Fruit fly (Drosophila melanogaster) whole organism, embryonic: ENCODE results near the gene cni.

ENCODE experiments used
- Abd-B ChIP-seq: fragments of 200-800 bp; sonication (Bioruptor generic); optimal IDR thresholded peaks from 2 replicates; lab custom pipeline; 2018; ENCODE audit warnings: missing biosample characterization, mild to moderate bottlenecking, missing genetic modification characterization, moderate library complexity
- Asciz ChIP-seq: fragments of 200-800 bp; sonication (Bioruptor generic); optimal IDR thresholded peaks from 2 replicates; lab custom pipeline; 2017; ENCODE audit warnings: missing biosample characterization, mild to moderate bottlenecking, missing genetic modification characterization, missing genetic modification reagents
- CG1024 ChIP-seq: fragments of 200-800 bp; sonication (Bioruptor generic); IDR thresholded peaks from 2 replicates; pipeline ENCODE4 v1.3.6; 2022; ENCODE audit warnings: missing biosample characterization, missing genetic modification characterization
- CG10654 ChIP-seq: fragments of 200-800 bp; sonication (Bioruptor generic); optimal IDR thresholded peaks from 2 replicates; lab custom pipeline; 2016; ENCODE audit warnings: missing biosample characterization, missing genetic modification characterization
- CG12071 ChIP-seq: fragments of 200-800 bp; sonication (Bioruptor generic); optimal IDR thresholded peaks from 3 replicates; lab custom pipeline; 2018; ENCODE audit warnings: missing biosample characterization, mild to moderate bottlenecking, missing genetic modification characterization
- CG12744 ChIP-seq: fragments of 200-800 bp; sonication (Bioruptor generic); optimal IDR thresholded peaks from 2 replicates; lab custom pipeline; 2016; ENCODE audit warnings: missing biosample characterization, missing genetic modification characterization
- CG15696 ChIP-seq: fragments of 200-800 bp; sonication (Bioruptor generic); optimal IDR thresholded peaks from 2 replicates; lab custom pipeline; 2019; ENCODE audit warnings: missing biosample characterization, mild to moderate bottlenecking, missing genetic modification characterization, moderate library complexity
- CG16813 ChIP-seq: fragments of 200-800 bp; sonication (Bioruptor generic); IDR thresholded peaks from 3 replicates; pipeline ENCODE4 v1.3.6; 2022; ENCODE audit warnings: missing biosample characterization, missing genetic modification characterization; ENCODE audit not compliant: partially characterized antibody
- CG17359 ChIP-seq: fragments of 200-800 bp; sonication (Bioruptor generic); optimal IDR thresholded peaks from 3 replicates; lab custom pipeline; 2018; ENCODE audit warnings: missing biosample characterization, mild to moderate bottlenecking, missing genetic modification characterization, moderate library complexity
- CG17385 ChIP-seq: fragments of 200-800 bp; sonication (Bioruptor generic); optimal IDR thresholded peaks from 3 replicates; lab custom pipeline; 2018; ENCODE audit warnings: missing biosample characterization, mild to moderate bottlenecking, missing genetic modification characterization
- CG1832 ChIP-seq: fragments of 200-800 bp; sonication (Bioruptor generic); optimal IDR thresholded peaks from 2 replicates; lab custom pipeline; 2017; ENCODE audit warnings: missing biosample characterization, mild to moderate bottlenecking, missing genetic modification characterization, inconsistent platforms
- CG2120 ChIP-seq: fragments of 200-800 bp; sonication (Bioruptor generic); optimal IDR thresholded peaks from 3 replicates; lab custom pipeline; 2016; ENCODE audit warnings: missing biosample characterization, missing genetic modification characterization
- CG2678 ChIP-seq: fragments of 200-800 bp; sonication (Bioruptor generic); optimal IDR thresholded peaks from 3 replicates; lab custom pipeline; 2019; ENCODE audit warnings: missing biosample characterization, mild to moderate bottlenecking, missing genetic modification characterization, moderate library complexity
- CG2875 ChIP-seq: fragments of 200-800 bp; sonication (Bioruptor generic); optimal IDR thresholded peaks from 2 replicates; lab custom pipeline; 2017; ENCODE audit warnings: missing biosample characterization, mild to moderate bottlenecking, missing genetic modification characterization, missing genetic modification reagents
- CG31365 ChIP-seq: fragments of 200-800 bp; sonication (Bioruptor generic); optimal IDR thresholded peaks from 2 replicates; lab custom pipeline; 2018; ENCODE audit warnings: missing biosample characterization, mild to moderate bottlenecking, missing genetic modification characterization
- CG32532 ChIP-seq: fragments of 200-800 bp; sonication (Bioruptor generic); IDR thresholded peaks from 2 replicates; pipeline ENCODE4 v1.3.6; 2022; ENCODE audit warnings: missing biosample characterization, missing genetic modification characterization
- CG3281 ChIP-seq: fragments of 200-800 bp; sonication (Bioruptor generic); optimal IDR thresholded peaks from 3 replicates; lab custom pipeline; 2017; ENCODE audit warnings: missing biosample characterization, mild to moderate bottlenecking, missing genetic modification characterization
- CG34376 ChIP-seq: fragments of 200-800 bp; sonication (Bioruptor generic); optimal IDR thresholded peaks from 2 replicates; lab custom pipeline; 2018; ENCODE audit warnings: missing biosample characterization, mild to moderate bottlenecking, missing genetic modification characterization
- CG4282 ChIP-seq: fragments of 200-800 bp; sonication (Bioruptor generic); optimal IDR thresholded peaks from 2 replicates; lab custom pipeline; 2016; ENCODE audit warnings: missing biosample characterization, missing genetic modification characterization
- CG6813 ChIP-seq: fragments of 200-800 bp; sonication (Bioruptor generic); optimal IDR thresholded peaks from 2 replicates; lab custom pipeline; 2017; ENCODE audit warnings: missing biosample characterization, missing genetic modification characterization, mild to moderate bottlenecking, moderate library complexity, missing genetic modification reagents
- CG7839 ChIP-seq: fragments of 200-800 bp; sonication (Bioruptor generic); optimal IDR thresholded peaks from 3 replicates; lab custom pipeline; 2018; ENCODE audit warnings: missing biosample characterization, mild to moderate bottlenecking, missing genetic modification characterization, moderate library complexity
- CG7928 ChIP-seq: fragments of 200-800 bp; sonication (Bioruptor generic); optimal IDR thresholded peaks from 2 replicates; lab custom pipeline; 2017; ENCODE audit warnings: missing biosample characterization, mild to moderate bottlenecking, missing genetic modification characterization
- CG8478 ChIP-seq: fragments of >200 bp; optimal IDR thresholded peaks from 2 replicates; lab custom pipeline; 2018
- CHES-1-like ChIP-seq: fragments of 200-800 bp; sonication (Bioruptor generic); optimal IDR thresholded peaks from 2 replicates; lab custom pipeline; 2016; ENCODE audit warnings: missing biosample characterization, missing genetic modification characterization
- Dad ChIP-seq: fragments of 200-800 bp; sonication (Bioruptor generic); optimal IDR thresholded peaks from 3 replicates; lab custom pipeline; 2016; ENCODE audit warnings: missing biosample characterization, missing genetic modification characterization
- Dek ChIP-seq: fragments of 200-800 bp; sonication (Bioruptor generic); optimal IDR thresholded peaks from 3 replicates; lab custom pipeline; 2019; ENCODE audit warnings: missing biosample characterization, mild to moderate bottlenecking, missing genetic modification characterization, moderate library complexity
- Ets97D ChIP-seq: fragments of 200-800 bp; sonication (Bioruptor generic); optimal IDR thresholded peaks from 3 replicates; lab custom pipeline; 2016; ENCODE audit warnings: missing biosample characterization, missing genetic modification characterization
- Hmx ChIP-seq: fragments of 200-800 bp; sonication (Bioruptor generic); optimal IDR thresholded peaks from 2 replicates; lab custom pipeline; 2016; ENCODE audit warnings: missing biosample characterization, missing genetic modification characterization
- Oli ChIP-seq: fragments of 200-800 bp; sonication (Bioruptor generic); optimal IDR thresholded peaks from 2 replicates; lab custom pipeline; 2018; ENCODE audit warnings: missing biosample characterization, mild to moderate bottlenecking, missing genetic modification characterization, moderate library complexity
- PHDP ChIP-seq: fragments of 200-800 bp; sonication (Bioruptor generic); optimal IDR thresholded peaks from 3 replicates; lab custom pipeline; 2018; ENCODE audit warnings: missing biosample characterization, mild to moderate bottlenecking, missing genetic modification characterization, moderate library complexity
- Ssrp ChIP-seq: fragments of 200-800 bp; sonication (Bioruptor generic); optimal IDR thresholded peaks from 2 replicates; lab custom pipeline; 2018; ENCODE audit warnings: missing biosample characterization, mild to moderate bottlenecking, missing genetic modification characterization, moderate library complexity
- Taf1 ChIP-seq: fragments of 200-800 bp; sonication (Bioruptor generic); IDR thresholded peaks from 2 replicates; pipeline ENCODE4 v1.3.6; 2022; ENCODE audit warnings: missing biosample characterization, missing genetic modification characterization
- Trl ChIP-seq, 3 experiments: fragments of >200 bp in 2 of 3; fragments of 200-800 bp in 1 of 3; sonication (Bioruptor generic) in 1 of 3; optimal IDR thresholded peaks; 2 replicates in 1 of 3; 3 replicates in 2 of 3; lab custom pipeline; 2016 to 2017; ENCODE audit warnings: missing biosample characterization in 1 of 3, missing genetic modification characterization in 1 of 3
- Xbp1 ChIP-seq: fragments of 200-800 bp; sonication (Bioruptor generic); optimal IDR thresholded peaks from 3 replicates; lab custom pipeline; 2016; ENCODE audit warnings: missing biosample characterization, mild to moderate bottlenecking, missing genetic modification characterization
- ase ChIP-seq: fragments of 200-800 bp; sonication (Bioruptor generic); IDR thresholded peaks from 3 replicates; pipeline ENCODE4 v1.3.6; 2022; ENCODE audit warnings: missing biosample characterization, missing genetic modification characterization
- br ChIP-seq: fragments of >200 bp; optimal IDR thresholded peaks from 2 replicates; lab custom pipeline; 2017
- cg ChIP-seq: fragments of 200-800 bp; sonication (Bioruptor generic); optimal IDR thresholded peaks from 3 replicates; lab custom pipeline; 2019; ENCODE audit warnings: missing biosample characterization, mild to moderate bottlenecking, missing genetic modification characterization, moderate library complexity
- chif ChIP-seq, 2 experiments: fragments of 200-800 bp; sonication (Bioruptor generic); optimal IDR thresholded peaks; 3 replicates each; lab custom pipeline; 2016; ENCODE audit warnings: missing biosample characterization in 2 of 2, missing genetic modification characterization in 2 of 2
- cwo ChIP-seq: fragments of 200-800 bp; sonication (Bioruptor generic); optimal IDR thresholded peaks from 3 replicates; lab custom pipeline; 2017; ENCODE audit warnings: missing biosample characterization, missing genetic modification characterization, mild to moderate bottlenecking, moderate library complexity, missing genetic modification reagents
- eve ChIP-seq, 2 experiments: fragments of >200 bp; optimal IDR thresholded peaks; 2 replicates each; lab custom pipeline; 2017; ENCODE audit warnings: missing biosample characterization in 2 of 2, missing genetic modification characterization in 2 of 2
- exex ChIP-seq: fragments of 200-800 bp; sonication (Bioruptor generic); optimal IDR thresholded peaks from 4 replicates; lab custom pipeline; 2018; ENCODE audit warnings: missing biosample characterization, mild to moderate bottlenecking, missing genetic modification characterization, moderate library complexity
- gcm2 ChIP-seq: fragments of 200-800 bp; sonication (Bioruptor generic); optimal IDR thresholded peaks from 2 replicates; lab custom pipeline; 2016; ENCODE audit warnings: missing biosample characterization, missing genetic modification characterization
- nmo ChIP-seq: fragments of 200-800 bp; sonication (Bioruptor generic); optimal IDR thresholded peaks from 2 replicates; lab custom pipeline; 2018; ENCODE audit warnings: missing biosample characterization, mild to moderate bottlenecking, missing genetic modification characterization, moderate library complexity
- onecut ChIP-seq: fragments of 200-800 bp; sonication (Bioruptor generic); IDR thresholded peaks from 2 replicates; pipeline ENCODE4 v1.3.6; 2022; ENCODE audit warnings: missing biosample characterization, missing genetic modification characterization
- pum ChIP-seq: fragments of 200-800 bp; sonication (Bioruptor generic); optimal IDR thresholded peaks from 2 replicates; lab custom pipeline; 2016; ENCODE audit warnings: missing biosample characterization, missing genetic modification characterization
- row ChIP-seq: fragments of 200-800 bp; sonication (Bioruptor generic); IDR thresholded peaks from 3 replicates; pipeline ENCODE4 v1.3.6; 2022; ENCODE audit warnings: missing biosample characterization, missing genetic modification characterization
- sd ChIP-seq: fragments of 200-800 bp; sonication (Bioruptor generic); optimal IDR thresholded peaks from 3 replicates; lab custom pipeline; 2018; ENCODE audit warnings: missing biosample characterization, mild to moderate bottlenecking, missing genetic modification characterization, moderate library complexity
- sisA ChIP-seq: fragments of 200-800 bp; sonication (Bioruptor generic); IDR thresholded peaks from 2 replicates; pipeline ENCODE4 v1.3.6; 2022; ENCODE audit warnings: missing biosample characterization, missing genetic modification characterization

The cni gene

dm6 chr2L:16284306-16285299 is 25.9 kb downstream of the cni start (continued):
- peak; percentile 47 for TF ChIP-seq gcm2 (GFP tag; lab: Kevin White, UChicago)
- peak; percentile 9 for TF ChIP-seq CG4282 (GFP tag; lab: Kevin White, UChicago)
- peak; percentile 66 for TF ChIP-seq CG12071 (GFP tag; lab: Kevin White, UChicago)
- TF ChIP-seq CG2678 (tag; lab: Kevin White, UChicago): peak; percentile 74
- no peak for TF ChIP-seq sisA (GFP tag; lab: Robert Waterston, UW)
- peak in 1 of 2 experiments; percentile 85 for TF ChIP-seq eve (GFP tag; optimal IDR thresholded peaks at IDR 0.05; lab: Kevin White, UChicago)
- TF ChIP-seq CG34376 (GFP tag; lab: Kevin White, UChicago): peak; percentile 53
- peak; percentile 56 for TF ChIP-seq Oli (tag; lab: Kevin White, UChicago)
- peak in 1 of 2 experiments; percentile 20 for TF ChIP-seq chif (GFP tag; optimal IDR thresholded peaks at IDR 0.05; lab: Kevin White, UChicago)
- TF ChIP-seq onecut: peak; percentile 42
- peak; percentile 44 for TF ChIP-seq Asciz (GFP tag; lab: Kevin White, UChicago)
- TF ChIP-seq Dad (GFP tag; lab: Kevin White, UChicago): peak; percentile 31
- TF ChIP-seq CG8478 (lab: Kevin White, UChicago): peak; percentile 74
- TF ChIP-seq CG15696 (tag; lab: Kevin White, UChicago): no peak
- no peak for TF ChIP-seq br (lab: Kevin White, UChicago)
- peak; percentile 81 for TF ChIP-seq CG1832 (GFP tag; lab: Kevin White, UChicago)
- peak; percentile 74 for TF ChIP-seq Ets97D
- peak; percentile 59 for TF ChIP-seq CG7839 (tag; lab: Kevin White, UChicago)
- peak; percentile 94 to 99 for TF ChIP-seq Trl (optimal IDR thresholded peaks at IDR 0.05; lab: Kevin White, UChicago)
- peak; percentile 13 for TF ChIP-seq Trl (GFP tag; optimal IDR thresholded peaks at IDR 0.05; lab: Kevin White, UChicago)
- TF ChIP-seq CG12744 (GFP tag; lab: Kevin White, UChicago): peak; percentile 13
- TF ChIP-seq cg (GFP tag; lab: Kevin White, UChicago): peak; percentile 62
- peak; percentile 60 for TF ChIP-seq PHDP (tag; lab: Kevin White, UChicago)
- no peak for TF ChIP-seq row (GFP tag; lab: Robert Waterston, UW)
- peak; percentile 4 for TF ChIP-seq CHES-1-like
- peak; percentile 21 for TF ChIP-seq CG10654 (GFP tag; lab: Kevin White, UChicago)
- peak; percentile 1 for TF ChIP-seq Ssrp
- peak; percentile 61 for TF ChIP-seq CG2120 (GFP tag; lab: Kevin White, UChicago)
- peak; percentile 83 for TF ChIP-seq CG3281 (GFP tag; lab: Kevin White, UChicago)
- TF ChIP-seq CG7928: peak; percentile 25
- peak; percentile 8 for TF ChIP-seq Hmx
- TF ChIP-seq exex (tag; lab: Kevin White, UChicago): peak; percentile 51
- no peak for TF ChIP-seq Taf1 (GFP tag; lab: Robert Waterston, UW)
- peak; percentile 72 for TF ChIP-seq cwo (GFP tag; lab: Kevin White, UChicago)
- peak; percentile 23 for TF ChIP-seq Abd-B
- peak; percentile 77 for TF ChIP-seq CG6813 (GFP tag; lab: Kevin White, UChicago)
- peak; percentile 27 for TF ChIP-seq CG17385 (GFP tag; lab: Kevin White, UChicago)
- peak; percentile 37 for TF ChIP-seq nmo (GFP tag; lab: Kevin White, UChicago)
- TF ChIP-seq CG31365 (tag; lab: Kevin White, UChicago): peak; percentile 47
- no peak for TF ChIP-seq pum (GFP tag; lab: Kevin White, UChicago)
- TF ChIP-seq Dek: peak; percentile 59
- no peak for TF ChIP-seq ase
- peak; percentile 36 for TF ChIP-seq Xbp1 (GFP tag; lab: Kevin White, UChicago)
- TF ChIP-seq CG16813 (GFP tag; lab: Robert Waterston, UW): no peak
- peak; percentile 4 for TF ChIP-seq CG2875 (GFP tag; lab: Kevin White, UChicago)
- no peak for TF ChIP-seq CG1024
- peak; percentile 41 for TF ChIP-seq sd (tag; lab: Kevin White, UChicago)
- TF ChIP-seq CG17359: peak; percentile 54
- TF ChIP-seq CG32532 (GFP tag; lab: Robert Waterston, UW): no peak
